Fruit fly (Drosophila melanogaster) whole organism, embryonic: Measurements from ENCODE around the gene CG3009.

ENCODE experiments used
- Blimp-1 ChIP-seq: fragments of 200-800 bp; sonication (Bioruptor generic); optimal IDR thresholded peaks from 3 replicates; lab custom pipeline; 2018; ENCODE audit warnings: missing biosample characterization, missing genetic modification characterization, mild to moderate bottlenecking, moderate library complexity, missing genetic modification reagents
- Bteb2 ChIP-seq: fragments of 200-800 bp; sonication (Bioruptor generic); optimal IDR thresholded peaks from 2 replicates; lab custom pipeline; 2016; ENCODE audit warnings: missing biosample characterization, missing genetic modification characterization
- CG10366 ChIP-seq: fragments of 200-800 bp; sonication (Bioruptor generic); IDR thresholded peaks from 2 replicates; pipeline ENCODE4 v1.3.6; 2022; ENCODE audit warnings: missing biosample characterization, missing genetic modification characterization
- CG11504 ChIP-seq: fragments of 200-800 bp; sonication (Bioruptor generic); optimal IDR thresholded peaks from 3 replicates; lab custom pipeline; 2019; ENCODE audit warnings: missing biosample characterization, mild to moderate bottlenecking, missing genetic modification characterization, moderate library complexity
- CG12391 ChIP-seq: fragments of 200-800 bp; sonication (Bioruptor generic); optimal IDR thresholded peaks from 3 replicates; lab custom pipeline; 2018; ENCODE audit warnings: missing biosample characterization, mild to moderate bottlenecking, missing genetic modification characterization, moderate library complexity
- CG13624 ChIP-seq: fragments of 200-800 bp; sonication (Bioruptor generic); optimal IDR thresholded peaks from 2 replicates; lab custom pipeline; 2016; ENCODE audit warnings: missing biosample characterization, missing genetic modification characterization
- CG14965 ChIP-seq: fragments of 200-800 bp; sonication (Bioruptor generic); optimal IDR thresholded peaks from 2 replicates; lab custom pipeline; 2016; ENCODE audit warnings: missing biosample characterization, missing genetic modification characterization, borderline replicate concordance
- CG1529 ChIP-seq: fragments of 200-800 bp; sonication (Bioruptor generic); optimal IDR thresholded peaks from 3 replicates; lab custom pipeline; 2018; ENCODE audit warnings: missing biosample characterization, missing genetic modification characterization
- CG2712 ChIP-seq: fragments of 200-800 bp; optimal IDR thresholded peaks from 3 replicates; lab custom pipeline; 2019; ENCODE audit warnings: missing biosample characterization, mild to moderate bottlenecking, missing genetic modification characterization, moderate library complexity
- CG31441 ChIP-seq: fragments of 200-800 bp; sonication (Bioruptor generic); IDR thresholded peaks from 2 replicates; pipeline ENCODE4 v1.3.6; 2022; ENCODE audit warnings: missing biosample characterization, missing genetic modification characterization
- CG4707 ChIP-seq: fragments of 200-800 bp; sonication (Bioruptor generic); optimal IDR thresholded peaks from 2 replicates; lab custom pipeline; 2018; ENCODE audit warnings: missing biosample characterization, mild to moderate bottlenecking, missing genetic modification characterization, moderate library complexity
- CG4854 ChIP-seq: fragments of 200-800 bp; sonication (Bioruptor generic); optimal IDR thresholded peaks from 2 replicates; lab custom pipeline; 2016; ENCODE audit warnings: missing biosample characterization, missing genetic modification characterization, inconsistent platforms
- CG6654 ChIP-seq: fragments of 200-800 bp; sonication (Bioruptor generic); optimal IDR thresholded peaks from 2 replicates; lab custom pipeline; 2017; ENCODE audit warnings: missing biosample characterization, mild to moderate bottlenecking, missing genetic modification characterization
- CG6683 ChIP-seq: fragments of 200-800 bp; sonication (Bioruptor generic); optimal IDR thresholded peaks from 2 replicates; lab custom pipeline; 2017; ENCODE audit warnings: missing biosample characterization, mild to moderate bottlenecking, missing genetic modification characterization, missing genetic modification reagents
- CG7839 ChIP-seq: fragments of 200-800 bp; sonication (Bioruptor generic); optimal IDR thresholded peaks from 3 replicates; lab custom pipeline; 2018; ENCODE audit warnings: missing biosample characterization, mild to moderate bottlenecking, missing genetic modification characterization, moderate library complexity
- CG7963 ChIP-seq: fragments of 200-800 bp; sonication (Bioruptor generic); IDR thresholded peaks from 3 replicates; pipeline ENCODE4 v1.3.6; 2022; ENCODE audit warnings: missing biosample characterization, missing genetic modification characterization; ENCODE audit not compliant: partially characterized antibody
- CG8089 ChIP-seq: fragments of 200-800 bp; sonication (Bioruptor generic); optimal IDR thresholded peaks from 3 replicates; lab custom pipeline; 2016; ENCODE audit warnings: missing biosample characterization, missing genetic modification characterization
- D19B ChIP-seq: fragments of 200-800 bp; sonication (Bioruptor generic); optimal IDR thresholded peaks from 2 replicates; lab custom pipeline; 2017; ENCODE audit warnings: missing biosample characterization, mild to moderate bottlenecking, missing genetic modification characterization
- Drgx ChIP-seq: fragments of 200-800 bp; sonication (Bioruptor generic); IDR thresholded peaks from 2 replicates; pipeline ENCODE4 v1.3.6; 2022; ENCODE audit warnings: missing biosample characterization, missing genetic modification characterization
- Fer2 ChIP-seq: fragments of 200-800 bp; sonication (Bioruptor generic); optimal IDR thresholded peaks from 2 replicates; lab custom pipeline; 2018; ENCODE audit warnings: missing biosample characterization, mild to moderate bottlenecking, missing genetic modification characterization, moderate library complexity
- Fer3 ChIP-seq: fragments of 200-800 bp; sonication (Bioruptor generic); optimal IDR thresholded peaks from 2 replicates; lab custom pipeline; 2018; ENCODE audit warnings: missing biosample characterization, mild to moderate bottlenecking, missing genetic modification characterization, moderate library complexity
- HLHmδ ChIP-seq: fragments of 200-800 bp; sonication (Bioruptor generic); optimal IDR thresholded peaks from 2 replicates; lab custom pipeline; 2018; ENCODE audit warnings: missing biosample characterization, mild to moderate bottlenecking, missing genetic modification characterization, moderate library complexity
- HmgZ ChIP-seq: fragments of 200-800 bp; sonication (Bioruptor generic); optimal IDR thresholded peaks from 2 replicates; lab custom pipeline; 2018; ENCODE audit warnings: missing biosample characterization, mild to moderate bottlenecking, missing genetic modification characterization
- Hr39 ChIP-seq: fragments of >200 bp; optimal IDR thresholded peaks from 2 replicates; lab custom pipeline; 2017
- Rx ChIP-seq: fragments of 200-800 bp; sonication (Bioruptor generic); IDR thresholded peaks from 2 replicates; pipeline ENCODE4 v1.3.6; 2022; ENCODE audit warnings: missing biosample characterization, missing genetic modification characterization
- Scr ChIP-seq: fragments of 200-800 bp; sonication (Bioruptor generic); IDR thresholded peaks from 2 replicates; pipeline ENCODE4 v1.3.6; 2022; ENCODE audit warnings: missing biosample characterization, missing genetic modification characterization; ENCODE audit not compliant: partially characterized antibody
- Side ChIP-seq: fragments of 200-800 bp; sonication (Bioruptor generic); optimal IDR thresholded peaks from 2 replicates; lab custom pipeline; 2016; ENCODE audit warnings: missing biosample characterization, missing genetic modification characterization
- Sox100B ChIP-seq: fragments of 200-800 bp; sonication (Bioruptor generic); optimal IDR thresholded peaks from 3 replicates; lab custom pipeline; 2018; ENCODE audit warnings: missing biosample characterization, mild to moderate bottlenecking, missing genetic modification characterization
- Sox102F ChIP-seq: fragments of 200-800 bp; sonication (Bioruptor generic); optimal IDR thresholded peaks from 2 replicates; lab custom pipeline; 2018; ENCODE audit warnings: missing biosample characterization, mild to moderate bottlenecking, missing genetic modification characterization, moderate library complexity
- Sry-β ChIP-seq: fragments of 200-800 bp; sonication (Bioruptor generic); optimal IDR thresholded peaks from 2 replicates; lab custom pipeline; 2018; ENCODE audit warnings: missing biosample characterization, mild to moderate bottlenecking, missing genetic modification characterization, moderate library complexity
- Xrp1 ChIP-seq: fragments of 200-800 bp; sonication (Bioruptor generic); IDR thresholded peaks from 2 replicates; pipeline ENCODE4 v1.3.6; 2022; ENCODE audit warnings: missing biosample characterization, missing genetic modification characterization
- YL-1 ChIP-seq: fragments of 200-800 bp; sonication (Bioruptor generic); optimal IDR thresholded peaks from 3 replicates; lab custom pipeline; 2017; ENCODE audit warnings: missing biosample characterization, mild to moderate bottlenecking, missing genetic modification characterization
- ac ChIP-seq: fragments of 200-800 bp; sonication (Bioruptor generic); optimal IDR thresholded peaks from 3 replicates; lab custom pipeline; 2017; ENCODE audit warnings: missing biosample characterization, mild to moderate bottlenecking, missing genetic modification characterization
- amos ChIP-seq: fragments of 200-800 bp; sonication (Bioruptor generic); IDR thresholded peaks from 2 replicates; pipeline ENCODE4 v1.3.6; 2022; ENCODE audit warnings: missing biosample characterization, missing genetic modification characterization; ENCODE audit not compliant: partially characterized antibody
- br ChIP-seq: fragments of >200 bp; optimal IDR thresholded peaks from 2 replicates; lab custom pipeline; 2017
- cg ChIP-seq: fragments of 200-800 bp; sonication (Bioruptor generic); optimal IDR thresholded peaks from 3 replicates; lab custom pipeline; 2019; ENCODE audit warnings: missing biosample characterization, mild to moderate bottlenecking, missing genetic modification characterization, moderate library complexity
- dan ChIP-seq: fragments of 200-800 bp; sonication (Bioruptor generic); IDR thresholded peaks from 2 replicates; pipeline ENCODE4 v1.3.6; 2022; ENCODE audit warnings: missing biosample characterization, missing genetic modification characterization
- danr ChIP-seq: fragments of 200-800 bp; sonication (Bioruptor generic); IDR thresholded peaks from 2 replicates; pipeline ENCODE4 v1.3.6; 2022; ENCODE audit warnings: missing biosample characterization, missing genetic modification characterization
- disco-r ChIP-seq: fragments of 200-800 bp; sonication (Bioruptor generic); optimal IDR thresholded peaks from 2 replicates; lab custom pipeline; 2016; ENCODE audit warnings: missing biosample characterization, missing genetic modification characterization
- dmrt99B ChIP-seq: fragments of 200-800 bp; sonication (Bioruptor generic); optimal IDR thresholded peaks from 2 replicates; lab custom pipeline; 2018; ENCODE audit warnings: missing biosample characterization, mild to moderate bottlenecking, missing genetic modification characterization, moderate library complexity
- kah ChIP-seq: fragments of 200-800 bp; sonication (Bioruptor generic); optimal IDR thresholded peaks from 2 replicates; lab custom pipeline; 2018; ENCODE audit warnings: missing biosample characterization, mild to moderate bottlenecking, missing genetic modification characterization
- lbe ChIP-seq: fragments of 200-800 bp; sonication (Bioruptor generic); optimal IDR thresholded peaks from 2 replicates; lab custom pipeline; 2016; ENCODE audit warnings: missing biosample characterization, mild to moderate bottlenecking, missing genetic modification characterization
- mam ChIP-seq: fragments of 200-800 bp; sonication (Bioruptor generic); optimal IDR thresholded peaks from 3 replicates; lab custom pipeline; 2016; ENCODE audit warnings: missing biosample characterization, missing genetic modification characterization
- pan ChIP-seq, 4 experiments: fragments of >200 bp in 3 of 4; fragments of 200-800 bp in 1 of 4; sonication (Bioruptor generic) in 1 of 4; optimal IDR thresholded peaks in 3 of 4; IDR thresholded peaks in 1 of 4; 2 replicates each; pipeline versions ENCODE4 v1.3.6 to Lab custom; 2017 to 2022; ENCODE audit warnings: missing biosample characterization in 2 of 4, missing genetic modification characterization in 2 of 4, mixed read lengths in 1 of 4
- tgo ChIP-seq: fragments of 200-800 bp; sonication (Bioruptor generic); IDR thresholded peaks from 3 replicates; pipeline ENCODE4 v1.3.6; 2022; ENCODE audit warnings: missing biosample characterization, missing genetic modification characterization
- unc-4 ChIP-seq: fragments of 200-800 bp; sonication (Bioruptor generic); IDR thresholded peaks from 2 replicates; pipeline ENCODE4 v1.3.6; 2022; ENCODE audit warnings: missing biosample characterization, missing genetic modification characterization; ENCODE audit not compliant: partially characterized antibody
- vfl ChIP-seq: fragments of 200-800 bp; sonication (Bioruptor generic); optimal IDR thresholded peaks from 2 replicates; lab custom pipeline; 2016; ENCODE audit warnings: missing biosample characterization, missing genetic modification characterization
- vnd ChIP-seq: fragments of 200-800 bp; sonication (Bioruptor generic); IDR thresholded peaks from 3 replicates; pipeline ENCODE4 v1.3.6; 2022; ENCODE audit warnings: missing biosample characterization, missing genetic modification characterization; ENCODE audit not compliant: partially characterized antibody
- z ChIP-seq: fragments of 200-800 bp; sonication (Bioruptor generic); IDR thresholded peaks from 3 replicates; pipeline ENCODE4 v1.3.6; 2022; ENCODE audit warnings: missing biosample characterization, missing genetic modification characterization
- zf30C ChIP-seq: fragments of 200-800 bp; sonication (Bioruptor generic); optimal IDR thresholded peaks from 3 replicates; lab custom pipeline; 2018; ENCODE audit warnings: missing biosample characterization, mild to moderate bottlenecking, missing genetic modification characterization

CG3009 gene

DNA sequence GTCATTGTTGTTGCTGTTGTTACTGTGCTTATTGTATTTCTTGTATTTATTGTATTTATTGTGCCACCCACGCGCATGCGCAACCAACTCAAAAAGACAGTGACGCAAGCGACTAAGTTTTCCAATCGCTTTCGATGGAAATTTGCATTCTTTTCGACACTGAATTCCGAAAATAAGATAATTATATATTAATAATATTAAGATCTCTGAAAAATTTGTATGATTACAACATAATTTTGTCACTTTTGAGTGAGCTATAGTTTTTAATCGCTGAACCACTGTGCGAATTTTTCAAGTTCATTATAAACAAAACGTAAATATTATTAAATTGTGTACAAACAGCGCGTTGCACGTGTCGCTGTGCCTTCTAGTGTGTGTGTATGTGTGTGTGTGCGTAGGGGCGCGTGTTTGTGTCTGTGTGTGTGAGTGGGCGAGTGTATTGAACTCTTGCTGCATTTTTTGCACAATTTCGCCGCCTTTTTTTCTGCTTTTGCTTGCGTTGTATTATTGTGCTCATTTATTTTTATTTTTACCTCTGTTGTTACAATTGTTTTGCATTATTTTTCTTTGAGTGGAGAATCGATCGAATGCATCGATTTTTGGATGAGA is 50.7 kb downstream of the CG3009 start:
- no peak for TF ChIP-seq HmgZ
- no peak for TF ChIP-seq zf30C (GFP tag; lab: Kevin White, UChicago)
- TF ChIP-seq CG7963: no peak
- no peak for TF ChIP-seq Rx
- TF ChIP-seq dan: no peak
- TF ChIP-seq vfl (GFP tag; lab: Kevin White, UChicago): no peak
- no peak for TF ChIP-seq CG4854
- no peak for TF ChIP-seq CG31441 (GFP tag; lab: Robert Waterston, UW)
- no peak for TF ChIP-seq Hr39
- no peak for TF ChIP-seq Fer2 (tag; lab: Kevin White, UChicago)
- no peak for TF ChIP-seq Blimp-1 (GFP tag; lab: Kevin White, UChicago)
- peak; percentile 1 for TF ChIP-seq Sox102F (GFP tag; lab: Kevin White, UChicago)
- no peak for TF ChIP-seq Scr (GFP tag; lab: Robert Waterston, UW)
- no peak for TF ChIP-seq vnd (GFP tag; lab: Robert Waterston, UW)
- TF ChIP-seq YL-1 (GFP tag; lab: Kevin White, UChicago): no peak
- TF ChIP-seq CG1529 (GFP tag; lab: Kevin White, UChicago): no peak
- TF ChIP-seq CG2712 (tag; lab: Kevin White, UChicago): no peak
- no peak for TF ChIP-seq pan (optimal IDR thresholded peaks at IDR 0.05; lab: Kevin White, UChicago)
- TF ChIP-seq pan (GFP tag; optimal IDR thresholded peaks at IDR 0.05 in 1 of 2, IDR thresholded peaks at IDR 0.05 in 1 of 2): no peak
- no peak for TF ChIP-seq Side
- peak; percentile 26 for TF ChIP-seq lbe (GFP tag; lab: Kevin White, UChicago)
- TF ChIP-seq D19B (GFP tag; lab: Kevin White, UChicago): no peak
- TF ChIP-seq ac (GFP tag; lab: Kevin White, UChicago): no peak
- no peak for TF ChIP-seq Sox100B (GFP tag; lab: Kevin White, UChicago)
- no peak for TF ChIP-seq mam
- TF ChIP-seq CG8089 (GFP tag; lab: Kevin White, UChicago): no peak
- TF ChIP-seq br (lab: Kevin White, UChicago): no peak
- no peak for TF ChIP-seq Fer3 (tag; lab: Kevin White, UChicago)
- peak; percentile 31 for TF ChIP-seq CG11504 (tag; lab: Kevin White, UChicago)
- TF ChIP-seq CG10366 (GFP tag; lab: Robert Waterston, UW): no peak
- no peak for TF ChIP-seq CG4707 (GFP tag; lab: Kevin White, UChicago)
- no peak for TF ChIP-seq amos (GFP tag; lab: Robert Waterston, UW)
- no peak for TF ChIP-seq CG13624
- no peak for TF ChIP-seq HLHmδ (GFP tag; lab: Kevin White, UChicago)
- TF ChIP-seq Xrp1 (GFP tag; lab: Robert Waterston, UW): peak; percentile 23; the same call in 1 of the 2 replicates
- no peak for TF ChIP-seq z (GFP tag; lab: Robert Waterston, UW)
- peak; percentile 26; the same call in 1 of the 3 replicates for TF ChIP-seq tgo (GFP tag; lab: Robert Waterston, UW)
- TF ChIP-seq CG7839 (tag; lab: Kevin White, UChicago): peak; percentile 10
- TF ChIP-seq unc-4: no peak
- TF ChIP-seq CG6683 (GFP tag; lab: Kevin White, UChicago): no peak
- no peak for TF ChIP-seq CG14965
- TF ChIP-seq CG6654 (GFP tag; lab: Kevin White, UChicago): no peak
- TF ChIP-seq CG12391: no peak
- no peak for TF ChIP-seq danr
- no peak for TF ChIP-seq Bteb2
- no peak for TF ChIP-seq Sry-β (GFP tag; lab: Kevin White, UChicago)
- peak; percentile 2 for TF ChIP-seq cg (GFP tag; lab: Kevin White, UChicago)
- peak; percentile 3 for TF ChIP-seq dmrt99B (tag; lab: Kevin White, UChicago)
- no peak for TF ChIP-seq disco-r (GFP tag; lab: Kevin White, UChicago)
- TF ChIP-seq kah: no peak
- TF ChIP-seq Drgx (GFP tag; lab: Robert Waterston, UW): 0 out of 2 replicates have a peak, but pooled peaks have one; percentile 28
